Fruit fly (Drosophila melanogaster) whole organism, embryonic: ENCODE results near the gene nenya.
A peak's percentile ranks its signal among the peaks of the same experiment; 100 is the strongest.

Source experiments
- Ada2b ChIP-seq: fragments of 200-800 bp; sonication (Bioruptor generic); IDR thresholded peaks from 2 replicates; pipeline ENCODE4 v1.3.6; 2022; ENCODE audit warnings: missing biosample characterization, missing genetic modification characterization
- Atf3 ChIP-seq: fragments of 200-800 bp; sonication (Bioruptor generic); optimal IDR thresholded peaks from 3 replicates; lab custom pipeline; 2016; ENCODE audit warnings: missing biosample characterization, missing genetic modification characterization
- Bdp1 ChIP-seq: fragments of 200-800 bp; sonication (Bioruptor generic); optimal IDR thresholded peaks from 3 replicates; lab custom pipeline; 2016; ENCODE audit warnings: missing biosample characterization, missing genetic modification characterization
- Bgb ChIP-seq: fragments of 200-800 bp; sonication (Bioruptor generic); IDR thresholded peaks from 2 replicates; pipeline ENCODE4 v1.3.6; 2022; ENCODE audit warnings: missing biosample characterization, missing genetic modification characterization; ENCODE audit not compliant: partially characterized antibody
- CG10209 ChIP-seq: fragments of 200-800 bp; sonication (Bioruptor generic); optimal IDR thresholded peaks from 3 replicates; lab custom pipeline; 2017; ENCODE audit warnings: missing biosample characterization, mild to moderate bottlenecking, missing genetic modification characterization, missing genetic modification reagents
- CG10543 ChIP-seq: fragments of 200-800 bp; sonication (Bioruptor generic); optimal IDR thresholded peaks from 3 replicates; lab custom pipeline; 2017; ENCODE audit warnings: missing biosample characterization, mild to moderate bottlenecking, missing genetic modification characterization, moderate library complexity
- CG10654 ChIP-seq: fragments of 200-800 bp; sonication (Bioruptor generic); optimal IDR thresholded peaks from 2 replicates; lab custom pipeline; 2016; ENCODE audit warnings: missing biosample characterization, missing genetic modification characterization
- CG10979 ChIP-seq: fragments of 200-800 bp; sonication (Bioruptor generic); optimal IDR thresholded peaks from 2 replicates; lab custom pipeline; 2018; ENCODE audit warnings: missing biosample characterization, mild to moderate bottlenecking, missing genetic modification characterization, moderate library complexity
- CG11696 ChIP-seq: fragments of 200-800 bp; sonication (Bioruptor generic); IDR thresholded peaks from 2 replicates; pipeline ENCODE4 v1.3.6; 2022; ENCODE audit warnings: missing biosample characterization, missing genetic modification characterization
- CG12236 ChIP-seq: fragments of 200-800 bp; sonication (Bioruptor generic); optimal IDR thresholded peaks from 2 replicates; lab custom pipeline; 2016; ENCODE audit warnings: missing biosample characterization, missing genetic modification characterization
- CG12659 ChIP-seq: fragments of 200-800 bp; sonication (Bioruptor generic); optimal IDR thresholded peaks from 3 replicates; lab custom pipeline; 2017; ENCODE audit warnings: mild to moderate bottlenecking, missing biosample characterization, missing genetic modification reagents, missing genetic modification characterization
- CG13287 ChIP-seq: fragments of 200-800 bp; sonication (Bioruptor generic); IDR thresholded peaks from 2 replicates; pipeline ENCODE4 v1.3.6; 2022; ENCODE audit warnings: missing biosample characterization, missing genetic modification characterization; ENCODE audit not compliant: partially characterized antibody
- CG13296 ChIP-seq: fragments of 200-800 bp; sonication (Bioruptor generic); optimal IDR thresholded peaks from 3 replicates; lab custom pipeline; 2018; ENCODE audit warnings: missing biosample characterization, mild to moderate bottlenecking, missing genetic modification characterization
- CG1529 ChIP-seq: fragments of 200-800 bp; sonication (Bioruptor generic); optimal IDR thresholded peaks from 3 replicates; lab custom pipeline; 2018; ENCODE audit warnings: missing biosample characterization, missing genetic modification characterization
- CG15479 ChIP-seq: fragments of 200-800 bp; sonication (Bioruptor generic); optimal IDR thresholded peaks from 3 replicates; lab custom pipeline; 2019; ENCODE audit warnings: missing biosample characterization, mild to moderate bottlenecking, missing genetic modification characterization, moderate library complexity
- CG16863 ChIP-seq: fragments of 200-800 bp; sonication (Bioruptor generic); optimal IDR thresholded peaks from 3 replicates; lab custom pipeline; 2016; ENCODE audit warnings: missing biosample characterization, missing genetic modification characterization
- CG18599 ChIP-seq: fragments of 200-800 bp; sonication (Bioruptor generic); optimal IDR thresholded peaks from 3 replicates; lab custom pipeline; 2017; ENCODE audit warnings: missing biosample characterization, missing genetic modification characterization, mild to moderate bottlenecking, moderate library complexity, missing genetic modification reagents
- CG32767 ChIP-seq: fragments of 200-800 bp; sonication (Bioruptor generic); IDR thresholded peaks from 2 replicates; pipeline ENCODE4 v1.3.6; 2022; ENCODE audit warnings: missing biosample characterization, missing genetic modification characterization
- CG4282 ChIP-seq: fragments of 200-800 bp; sonication (Bioruptor generic); optimal IDR thresholded peaks from 2 replicates; lab custom pipeline; 2016; ENCODE audit warnings: missing biosample characterization, missing genetic modification characterization
- CG5180 ChIP-seq: fragments of 200-800 bp; sonication (Bioruptor generic); optimal IDR thresholded peaks from 3 replicates; lab custom pipeline; 2017; ENCODE audit warnings: missing biosample characterization, missing genetic modification characterization, mild to moderate bottlenecking, moderate library complexity, missing genetic modification reagents
- CG6654 ChIP-seq: fragments of 200-800 bp; sonication (Bioruptor generic); optimal IDR thresholded peaks from 2 replicates; lab custom pipeline; 2017; ENCODE audit warnings: missing biosample characterization, mild to moderate bottlenecking, missing genetic modification characterization
- CG8924 ChIP-seq: fragments of 200-800 bp; optimal IDR thresholded peaks from 3 replicates; lab custom pipeline; 2019; ENCODE audit warnings: missing biosample characterization, mild to moderate bottlenecking, missing genetic modification characterization, moderate library complexity
- Fer2 ChIP-seq: fragments of 200-800 bp; sonication (Bioruptor generic); optimal IDR thresholded peaks from 2 replicates; lab custom pipeline; 2018; ENCODE audit warnings: missing biosample characterization, mild to moderate bottlenecking, missing genetic modification characterization, moderate library complexity
- Hmx ChIP-seq: fragments of 200-800 bp; sonication (Bioruptor generic); optimal IDR thresholded peaks from 2 replicates; lab custom pipeline; 2016; ENCODE audit warnings: missing biosample characterization, missing genetic modification characterization
- Hr39 ChIP-seq: fragments of >200 bp; optimal IDR thresholded peaks from 2 replicates; lab custom pipeline; 2017
- Mad ChIP-seq: fragments of 200-800 bp; sonication (Bioruptor generic); optimal IDR thresholded peaks from 2 replicates; lab custom pipeline; 2016; ENCODE audit warnings: missing biosample characterization, missing genetic modification characterization
- Meics ChIP-seq: fragments of 200-800 bp; sonication (Bioruptor generic); optimal IDR thresholded peaks from 2 replicates; lab custom pipeline; 2017; ENCODE audit warnings: missing biosample characterization, mild to moderate bottlenecking, missing genetic modification characterization
- Nf-YC ChIP-seq: fragments of 200-800 bp; optimal IDR thresholded peaks from 3 replicates; lab custom pipeline; 2019; ENCODE audit warnings: missing biosample characterization, mild to moderate bottlenecking, missing genetic modification characterization, moderate library complexity
- Poxn ChIP-seq: fragments of 200-800 bp; sonication (Bioruptor generic); IDR thresholded peaks from 2 replicates; pipeline ENCODE4 v1.3.6; 2022; ENCODE audit warnings: missing biosample characterization, missing genetic modification characterization
- Ravus ChIP-seq: fragments of 200-800 bp; sonication (Bioruptor generic); IDR thresholded peaks from 2 replicates; pipeline ENCODE4 v1.3.6; 2022; ENCODE audit warnings: missing biosample characterization, missing genetic modification characterization
- Sin3A ChIP-seq: fragments of >200 bp; optimal IDR thresholded peaks from 2 replicates; lab custom pipeline; 2018
- Trl ChIP-seq, 3 experiments: fragments of >200 bp in 2 of 3; fragments of 200-800 bp in 1 of 3; sonication (Bioruptor generic) in 1 of 3; optimal IDR thresholded peaks; 2 replicates in 1 of 3; 3 replicates in 2 of 3; lab custom pipeline; 2016 to 2017; ENCODE audit warnings: missing biosample characterization in 1 of 3, missing genetic modification characterization in 1 of 3
- amos ChIP-seq: fragments of 200-800 bp; sonication (Bioruptor generic); IDR thresholded peaks from 2 replicates; pipeline ENCODE4 v1.3.6; 2022; ENCODE audit warnings: missing biosample characterization, missing genetic modification characterization; ENCODE audit not compliant: partially characterized antibody
- crol ChIP-seq: fragments of 200-800 bp; sonication (Bioruptor generic); IDR thresholded peaks from 2 replicates; pipeline ENCODE4 v1.3.6; 2022; ENCODE audit warnings: missing biosample characterization, missing genetic modification characterization
- en ChIP-seq: fragments of 200-800 bp; sonication (Bioruptor generic); optimal IDR thresholded peaks from 2 replicates; lab custom pipeline; 2016; ENCODE audit warnings: missing biosample characterization, missing genetic modification characterization
- fd64A ChIP-seq: fragments of 200-800 bp; sonication (Bioruptor generic); optimal IDR thresholded peaks from 3 replicates; lab custom pipeline; 2018; ENCODE audit warnings: missing biosample characterization, mild to moderate bottlenecking, missing genetic modification characterization
- fu2 ChIP-seq: fragments of 200-800 bp; sonication (Bioruptor generic); optimal IDR thresholded peaks from 2 replicates; lab custom pipeline; 2016; ENCODE audit warnings: missing biosample characterization, missing genetic modification characterization
- ham ChIP-seq: fragments of 200-800 bp; sonication (Bioruptor generic); IDR thresholded peaks from 2 replicates; pipeline ENCODE4 v1.3.6; 2022; ENCODE audit warnings: missing biosample characterization, missing genetic modification characterization
- hb ChIP-seq: fragments of 200-800 bp; sonication (Bioruptor generic); IDR thresholded peaks from 3 replicates; pipeline ENCODE4 v1.3.6; 2022; ENCODE audit warnings: missing biosample characterization, missing genetic modification characterization; ENCODE audit not compliant: partially characterized antibody
- ken ChIP-seq: fragments of 200-800 bp; sonication (Bioruptor generic); IDR thresholded peaks from 3 replicates; pipeline ENCODE4 v1.3.6; 2022; ENCODE audit warnings: missing biosample characterization, missing genetic modification characterization
- lov ChIP-seq, 2 experiments: fragments of 200-800 bp in 1 of 2; fragments of >200 bp in 1 of 2; sonication (Bioruptor generic) in 1 of 2; IDR thresholded peaks in 1 of 2; optimal IDR thresholded peaks in 1 of 2; 2 replicates in 1 of 2; 3 replicates in 1 of 2; pipeline versions ENCODE4 v1.3.6 to Lab custom; 2017 to 2022; ENCODE audit warnings: missing biosample characterization in 1 of 2, missing genetic modification characterization in 1 of 2
- mld ChIP-seq: fragments of 200-800 bp; sonication (Bioruptor generic); IDR thresholded peaks from 3 replicates; pipeline ENCODE4 v1.3.6; 2022; ENCODE audit warnings: missing biosample characterization, missing genetic modification characterization; ENCODE audit not compliant: partially characterized antibody
- org-1 ChIP-seq: fragments of 200-800 bp; sonication (Bioruptor generic); optimal IDR thresholded peaks from 2 replicates; lab custom pipeline; 2017; ENCODE audit warnings: missing biosample characterization, missing genetic modification characterization
- prd ChIP-seq, 3 experiments: fragments of >200 bp in 2 of 3; fragments of 200-800 bp in 1 of 3; sonication (Bioruptor generic) in 1 of 3; optimal IDR thresholded peaks in 2 of 3; IDR thresholded peaks in 1 of 3; 2 replicates in 2 of 3; 3 replicates in 1 of 3; pipeline versions ENCODE4 v1.3.6 to Lab custom; 2017 to 2022; ENCODE audit warnings: missing biosample characterization in 1 of 3, missing genetic modification characterization in 1 of 3
- pum ChIP-seq: fragments of 200-800 bp; sonication (Bioruptor generic); optimal IDR thresholded peaks from 2 replicates; lab custom pipeline; 2016; ENCODE audit warnings: missing biosample characterization, missing genetic modification characterization
- pzg ChIP-seq: fragments of 200-800 bp; sonication (Bioruptor generic); optimal IDR thresholded peaks from 3 replicates; lab custom pipeline; 2018; ENCODE audit warnings: missing biosample characterization, mild to moderate bottlenecking, missing genetic modification characterization, moderate library complexity
- schlank ChIP-seq: fragments of 200-800 bp; sonication (Bioruptor generic); optimal IDR thresholded peaks from 2 replicates; lab custom pipeline; 2018; ENCODE audit warnings: missing biosample characterization, mild to moderate bottlenecking, missing genetic modification characterization
- sob ChIP-seq: fragments of 200-800 bp; sonication (Bioruptor generic); IDR thresholded peaks from 2 replicates; pipeline ENCODE4 v1.3.6; 2022; ENCODE audit warnings: missing biosample characterization, missing genetic modification characterization
- stc ChIP-seq: fragments of 200-800 bp; sonication (Bioruptor generic); IDR thresholded peaks from 2 replicates; pipeline ENCODE4 v1.3.6; 2022; ENCODE audit warnings: missing biosample characterization, missing genetic modification characterization

nenya gene

dm6 chr3R:27946555-27947204 is 18.7 kb upstream of the nenya start (continued):
- TF ChIP-seq lov (optimal IDR thresholded peaks at IDR 0.05; lab: Kevin White, UChicago) = no peak
- 0 out of 3 replicates have a peak, but pooled peaks have one; percentile 17 for TF ChIP-seq lov (GFP tag; IDR thresholded peaks at IDR 0.05; lab: Robert Waterston, UW)
- TF ChIP-seq pzg (GFP tag; lab: Kevin White, UChicago) = no peak
- TF ChIP-seq CG10209 = peak; percentile 5
- no peak for TF ChIP-seq CG32767 (GFP tag; lab: Robert Waterston, UW)
- TF ChIP-seq CG18599 (GFP tag; lab: Kevin White, UChicago) = peak; percentile 44
- no peak for TF ChIP-seq Poxn
- TF ChIP-seq CG16863 (GFP tag; lab: Kevin White, UChicago) = peak; percentile 12
- TF ChIP-seq mld = no peak
- no peak for TF ChIP-seq Ravus
- no peak for TF ChIP-seq CG10654 (GFP tag; lab: Kevin White, UChicago)
- peak; percentile 28 for TF ChIP-seq CG5180
- no peak for TF ChIP-seq Trl (optimal IDR thresholded peaks at IDR 0.05; lab: Kevin White, UChicago)
- no peak for TF ChIP-seq Trl (GFP tag; optimal IDR thresholded peaks at IDR 0.05; lab: Kevin White, UChicago)
- peak; percentile 44 for TF ChIP-seq CG13296 (GFP tag; lab: Kevin White, UChicago)
- TF ChIP-seq Nf-YC (tag; lab: Kevin White, UChicago) = no peak
- no peak for TF ChIP-seq fu2 (GFP tag; lab: Kevin White, UChicago)
- TF ChIP-seq sob (GFP tag; lab: Robert Waterston, UW) = no peak
- TF ChIP-seq Hr39 (lab: Kevin White, UChicago) = no peak
- TF ChIP-seq Ada2b (GFP tag; lab: Robert Waterston, UW) = no peak
- no peak for TF ChIP-seq prd (optimal IDR thresholded peaks at IDR 0.05; lab: Kevin White, UChicago)
- TF ChIP-seq prd (GFP tag; IDR thresholded peaks at IDR 0.05; lab: Robert Waterston, UW) = no peak
- TF ChIP-seq Bdp1 (GFP tag; lab: Kevin White, UChicago) = no peak
- TF ChIP-seq CG10979 (tag; lab: Kevin White, UChicago) = no peak
- TF ChIP-seq Bgb (GFP tag; lab: Robert Waterston, UW) = no peak
- TF ChIP-seq en (GFP tag; lab: Kevin White, UChicago) = no peak
- no peak for TF ChIP-seq CG12236 (GFP tag; lab: Kevin White, UChicago)
- no peak for TF ChIP-seq org-1 (GFP tag; lab: Kevin White, UChicago)
- no peak for TF ChIP-seq crol
- peak; percentile 46 for TF ChIP-seq CG1529
- no peak for TF ChIP-seq Sin3A (lab: Kevin White, UChicago)
- TF ChIP-seq CG15479 (GFP tag; lab: Kevin White, UChicago) = peak; percentile 55
- no peak for TF ChIP-seq CG13287 (GFP tag; lab: Robert Waterston, UW)
- no peak for TF ChIP-seq ham (GFP tag; lab: Robert Waterston, UW)
- TF ChIP-seq Atf3 (GFP tag; lab: Kevin White, UChicago) = no peak
- no peak for TF ChIP-seq pum (GFP tag; lab: Kevin White, UChicago)
- no peak for TF ChIP-seq ken (GFP tag; lab: Robert Waterston, UW)
- TF ChIP-seq CG10543 (GFP tag; lab: Kevin White, UChicago) = peak; percentile 51
- no peak for TF ChIP-seq Mad
- no peak for TF ChIP-seq CG6654 (GFP tag; lab: Kevin White, UChicago)
- TF ChIP-seq amos (GFP tag; lab: Robert Waterston, UW) = no peak
- no peak for TF ChIP-seq schlank (tag; lab: Kevin White, UChicago)
- no peak for TF ChIP-seq Hmx (GFP tag; lab: Kevin White, UChicago)
- TF ChIP-seq Meics (GFP tag; lab: Kevin White, UChicago) = no peak
- no peak for TF ChIP-seq CG12659 (GFP tag; lab: Kevin White, UChicago)
- TF ChIP-seq CG11696 (GFP tag; lab: Robert Waterston, UW) = no peak
- TF ChIP-seq fd64A (GFP tag; lab: Kevin White, UChicago) = peak; percentile 33
- no peak for TF ChIP-seq CG4282 (GFP tag; lab: Kevin White, UChicago)
- TF ChIP-seq hb (GFP tag; lab: Robert Waterston, UW) = no peak
- no peak for TF ChIP-seq CG8924 (tag; lab: Kevin White, UChicago)
- no peak for TF ChIP-seq stc (GFP tag; lab: Robert Waterston, UW)
- TF ChIP-seq Fer2 = no peak
